Fruit fly (Drosophila melanogaster) whole organism, prepupa: Measurements from ENCODE around the gene CG12236.

Source experiments
- Blimp-1 ChIP-seq: fragments of 200-800 bp; sonication (Bioruptor generic); optimal IDR thresholded peaks from 3 replicates; lab custom pipeline; 2017; ENCODE audit warnings: missing biosample characterization, missing genetic modification characterization, mild to moderate bottlenecking, moderate library complexity, missing genetic modification reagents
- CG10631 ChIP-seq: fragments of 200-800 bp; sonication (Bioruptor generic); optimal IDR thresholded peaks from 2 replicates; lab custom pipeline; 2016; ENCODE audit warnings: missing biosample characterization, missing genetic modification characterization
- CG10669 ChIP-seq: fragments of 200-800 bp; sonication (Bioruptor generic); optimal IDR thresholded peaks from 3 replicates; lab custom pipeline; 2018; ENCODE audit warnings: missing biosample characterization, mild to moderate bottlenecking, missing genetic modification characterization, moderate library complexity
- CG11294 ChIP-seq: fragments of 200-800 bp; sonication (Bioruptor generic); IDR thresholded peaks from 2 replicates; pipeline ENCODE4 v1.3.6; 2022; ENCODE audit warnings: missing biosample characterization, missing genetic modification characterization
- CG11902 ChIP-seq: fragments of 200-800 bp; sonication (Bioruptor generic); optimal IDR thresholded peaks from 3 replicates; lab custom pipeline; 2016; ENCODE audit warnings: missing biosample characterization, missing genetic modification characterization
- CG15336 ChIP-seq: fragments of 200-800 bp; sonication (Bioruptor generic); IDR thresholded peaks from 2 replicates; pipeline ENCODE4 v1.3.6; 2022; ENCODE audit warnings: missing biosample characterization, missing genetic modification characterization
- CG1621 ChIP-seq: fragments of 200-800 bp; sonication (Bioruptor generic); optimal IDR thresholded peaks from 3 replicates; lab custom pipeline; 2018; ENCODE audit warnings: missing biosample characterization, mild to moderate bottlenecking, missing genetic modification characterization
- CG3032 ChIP-seq: fragments of 200-800 bp; optimal IDR thresholded peaks from 2 replicates; lab custom pipeline; 2019; ENCODE audit warnings: missing biosample characterization, mild to moderate bottlenecking, missing genetic modification characterization, moderate library complexity
- CG31627 ChIP-seq: fragments of 200-800 bp; sonication (Bioruptor generic); optimal IDR thresholded peaks from 3 replicates; lab custom pipeline; 2016; ENCODE audit warnings: missing biosample characterization, missing genetic modification characterization
- CG32006 ChIP-seq: fragments of 200-800 bp; sonication (Bioruptor generic); optimal IDR thresholded peaks from 3 replicates; lab custom pipeline; 2017; ENCODE audit warnings: missing biosample characterization, mild to moderate bottlenecking, missing genetic modification characterization
- CG34406 ChIP-seq: fragments of 200-800 bp; sonication (Bioruptor generic); optimal IDR thresholded peaks from 3 replicates; lab custom pipeline; 2016; ENCODE audit warnings: missing biosample characterization, missing genetic modification characterization
- CG3919 ChIP-seq: fragments of 200-800 bp; sonication (Bioruptor generic); optimal IDR thresholded peaks from 3 replicates; lab custom pipeline; 2016; ENCODE audit warnings: missing biosample characterization, missing genetic modification characterization
- CG6163 ChIP-seq: fragments of 200-800 bp; sonication (Bioruptor generic); IDR thresholded peaks from 3 replicates; pipeline ENCODE4 v1.3.6; 2022; ENCODE audit warnings: missing biosample characterization, missing genetic modification characterization
- CG6276 ChIP-seq: fragments of 200-800 bp; sonication (Bioruptor generic); optimal IDR thresholded peaks from 2 replicates; lab custom pipeline; 2017; ENCODE audit warnings: missing biosample characterization, mild to moderate bottlenecking, missing genetic modification characterization
- CG6792 ChIP-seq: fragments of 200-800 bp; sonication (Bioruptor generic); optimal IDR thresholded peaks from 3 replicates; lab custom pipeline; 2016; ENCODE audit warnings: missing biosample characterization, missing genetic modification characterization
- CG6808 ChIP-seq: fragments of 200-800 bp; sonication (Bioruptor generic); optimal IDR thresholded peaks from 3 replicates; lab custom pipeline; 2017; ENCODE audit warnings: missing biosample characterization, missing genetic modification characterization, mild to moderate bottlenecking, moderate library complexity, missing genetic modification reagents
- CG6854 ChIP-seq: fragments of 200-800 bp; sonication (Bioruptor generic); optimal IDR thresholded peaks from 2 replicates; lab custom pipeline; 2017; ENCODE audit warnings: missing biosample characterization, mild to moderate bottlenecking, missing genetic modification characterization
- CG8319 ChIP-seq: fragments of 200-800 bp; sonication (Bioruptor generic); optimal IDR thresholded peaks from 3 replicates; lab custom pipeline; 2016; ENCODE audit warnings: missing biosample characterization, missing genetic modification characterization
- CG9139 ChIP-seq: fragments of 200-800 bp; sonication (Bioruptor generic); optimal IDR thresholded peaks from 3 replicates; lab custom pipeline; 2017; ENCODE audit warnings: missing biosample characterization, mild to moderate bottlenecking, missing genetic modification characterization
- Eip75B ChIP-seq: fragments of 200-800 bp; sonication (Bioruptor generic); optimal IDR thresholded peaks from 3 replicates; lab custom pipeline; 2016; ENCODE audit warnings: missing biosample characterization, missing genetic modification characterization
- Eip78C ChIP-seq: fragments of 200-800 bp; sonication (Bioruptor generic); peaks from one replicate; lab custom pipeline; 2016; ENCODE audit warnings: missing biosample characterization, missing genetic modification characterization
- Eip93F ChIP-seq: fragments of 200-800 bp; sonication (Bioruptor generic); optimal IDR thresholded peaks from 2 replicates; lab custom pipeline; 2016; ENCODE audit warnings: missing biosample characterization, mild to moderate bottlenecking, missing genetic modification characterization
- Ets21C ChIP-seq: fragments of 200-800 bp; sonication (Bioruptor generic); optimal IDR thresholded peaks from 3 replicates; lab custom pipeline; 2016; ENCODE audit warnings: missing biosample characterization, missing genetic modification characterization
- Ets96B ChIP-seq: fragments of 200-800 bp; optimal IDR thresholded peaks from 2 replicates; lab custom pipeline; 2019; ENCODE audit warnings: missing biosample characterization, mild to moderate bottlenecking, missing genetic modification characterization, moderate library complexity
- Gug ChIP-seq: fragments of 200-800 bp; sonication (Bioruptor generic); IDR thresholded peaks from 2 replicates; pipeline ENCODE4 v1.3.6; 2022; ENCODE audit warnings: missing biosample characterization, missing genetic modification characterization
- Hr38 ChIP-seq: sonication (Bioruptor generic); optimal IDR thresholded peaks from 2 replicates; lab custom pipeline; 2016; ENCODE audit warnings: missing biosample characterization, missing genetic modification characterization
- Hr39 ChIP-seq: fragments of 200-800 bp; sonication (Bioruptor generic); optimal IDR thresholded peaks from 2 replicates; lab custom pipeline; 2016; ENCODE audit warnings: missing biosample characterization, missing genetic modification characterization
- Hr4 ChIP-seq: fragments of 200-800 bp; sonication (Bioruptor generic); optimal IDR thresholded peaks from 3 replicates; lab custom pipeline; 2016; ENCODE audit warnings: missing biosample characterization, missing genetic modification characterization
- Lpt ChIP-seq: fragments of 200-800 bp; sonication (Bioruptor generic); optimal IDR thresholded peaks from 3 replicates; lab custom pipeline; 2016; ENCODE audit warnings: missing biosample characterization, missing genetic modification characterization
- Met ChIP-seq: fragments of 200-800 bp; sonication (Bioruptor generic); optimal IDR thresholded peaks from 3 replicates; lab custom pipeline; 2016; ENCODE audit warnings: missing biosample characterization, missing genetic modification characterization
- OdsH ChIP-seq: fragments of 200-800 bp; sonication (Bioruptor generic); optimal IDR thresholded peaks from 3 replicates; lab custom pipeline; 2016; ENCODE audit warnings: missing biosample characterization, missing genetic modification characterization
- Smox ChIP-seq: fragments of 200-800 bp; sonication (Bioruptor generic); optimal IDR thresholded peaks from 3 replicates; lab custom pipeline; 2016; ENCODE audit warnings: missing biosample characterization, missing genetic modification characterization
- Sox102F ChIP-seq: fragments of 200-800 bp; sonication (Bioruptor generic); optimal IDR thresholded peaks from 2 replicates; lab custom pipeline; 2016; ENCODE audit warnings: missing biosample characterization, mild to moderate bottlenecking, missing genetic modification characterization
- Sox14 ChIP-seq: fragments of 200-800 bp; sonication (Bioruptor generic); optimal IDR thresholded peaks from 3 replicates; lab custom pipeline; 2016; ENCODE audit warnings: missing biosample characterization, missing genetic modification characterization
- achi ChIP-seq: fragments of 200-800 bp; sonication (Bioruptor generic); optimal IDR thresholded peaks from 3 replicates; lab custom pipeline; 2016; ENCODE audit warnings: missing biosample characterization, missing genetic modification characterization
- cyc ChIP-seq: fragments of 200-800 bp; sonication (Bioruptor generic); optimal IDR thresholded peaks from 3 replicates; lab custom pipeline; 2016; ENCODE audit warnings: missing biosample characterization, missing genetic modification characterization
- dsx ChIP-seq: fragments of 200-800 bp; optimal IDR thresholded peaks from 3 replicates; lab custom pipeline; 2019; ENCODE audit warnings: missing biosample characterization, mild to moderate bottlenecking, missing genetic modification characterization, moderate library complexity; ENCODE audit not compliant: poor library complexity, severe bottlenecking
- esn ChIP-seq: fragments of 200-800 bp; sonication (Bioruptor generic); optimal IDR thresholded peaks from 2 replicates; lab custom pipeline; 2016; ENCODE audit warnings: missing biosample characterization, mild to moderate bottlenecking, missing genetic modification characterization, moderate library complexity
- fd59A ChIP-seq: fragments of 200-800 bp; sonication (Bioruptor generic); optimal IDR thresholded peaks from 2 replicates; lab custom pipeline; 2017; ENCODE audit warnings: missing biosample characterization, mild to moderate bottlenecking, missing genetic modification characterization, missing genetic modification reagents
- fd85E ChIP-seq: fragments of 200-800 bp; sonication (Bioruptor generic); optimal IDR thresholded peaks from 3 replicates; lab custom pipeline; 2016; ENCODE audit warnings: missing biosample characterization, missing genetic modification characterization
- fkh ChIP-seq: fragments of 200-800 bp; sonication (Bioruptor generic); optimal IDR thresholded peaks from 3 replicates; lab custom pipeline; 2017; ENCODE audit warnings: missing biosample characterization, mild to moderate bottlenecking, missing genetic modification characterization, moderate library complexity
- net ChIP-seq: fragments of 200-800 bp; sonication (Bioruptor generic); optimal IDR thresholded peaks from 3 replicates; lab custom pipeline; 2016; ENCODE audit warnings: missing biosample characterization, missing genetic modification characterization
- pdm3 ChIP-seq: fragments of 200-800 bp; sonication (Bioruptor generic); optimal IDR thresholded peaks from 3 replicates; lab custom pipeline; 2016; ENCODE audit warnings: missing biosample characterization, missing genetic modification characterization
- salr ChIP-seq, 2 experiments: fragments of 200-800 bp; sonication (Bioruptor generic); optimal IDR thresholded peaks; 3 replicates each; lab custom pipeline; 2016 to 2018; ENCODE audit warnings: missing biosample characterization in 2 of 2, missing genetic modification characterization in 2 of 2, mild to moderate bottlenecking in 1 of 2
- svp ChIP-seq: fragments of 200-800 bp; sonication (Bioruptor generic); peaks from one replicate; lab custom pipeline; 2016; ENCODE audit warnings: missing biosample characterization, missing genetic modification characterization

CG12236 gene

dm6 chrX:5932345-5932995 is 24.5 kb downstream of the CG12236 start (continued):
- TF ChIP-seq CG9139 (GFP tag; lab: Kevin White, UChicago) (peak; percentile 22), dsx (GFP tag; lab: Kevin White, UChicago) (peak; percentile 79), CG8319 (GFP tag; lab: Kevin White, UChicago) (peak; percentile 48), Eip93F (GFP tag; lab: Kevin White, UChicago) (no peak), CG15336 (GFP tag; lab: Robert Waterston, UW) (peak; percentile 90), CG6854 (GFP tag; lab: Kevin White, UChicago) (no peak), fd85E (GFP tag; lab: Kevin White, UChicago) (peak; percentile 16), Sox102F (peak; percentile 60), Blimp-1 (GFP tag; lab: Kevin White, UChicago) (no peak), CG6163 (GFP tag; lab: Robert Waterston, UW) (peak; percentile 90), CG3919 (GFP tag; lab: Kevin White, UChicago) (peak; percentile 88), CG10669 (peak; percentile 75), pdm3 (peak; percentile 87), CG31627 (peak; percentile 69), CG3032 (tag; lab: Kevin White, UChicago) (peak; percentile 75), Eip78C (GFP tag; lab: Kevin White, UChicago) (peak; percentile 96)

- TF ChIP-seq CG11294 (no peak), CG6808 (GFP tag; lab: Kevin White, UChicago) (peak; percentile 89), OdsH (GFP tag; lab: Kevin White, UChicago) (peak; percentile 46), Ets21C (GFP tag; lab: Kevin White, UChicago) (no peak), esn (GFP tag; lab: Kevin White, UChicago) (no peak), CG15336 (GFP tag; lab: Robert Waterston, UW) (peak; percentile 67), Eip93F (GFP tag; lab: Kevin White, UChicago) (no peak), CG11902 (GFP tag; lab: Kevin White, UChicago) (no peak), Smox (no peak), CG34406 (peak; percentile 53), CG6854 (GFP tag; lab: Kevin White, UChicago) (peak; percentile 70), CG32006 (peak; percentile 84), Sox102F (no peak), achi (GFP tag; lab: Kevin White, UChicago) (peak; percentile 55), CG8319 (GFP tag; lab: Kevin White, UChicago) (no peak), Ets96B (tag; lab: Kevin White, UChicago) (peak; percentile 82), Eip75B (GFP tag; lab: Kevin White, UChicago) (peak; percentile 41), CG6276 (GFP tag; lab: Kevin White, UChicago) (peak; percentile 90), CG31627 (no peak), CG6792 (GFP tag; lab: Kevin White, UChicago) (peak; percentile 42), dsx (GFP tag; lab: Kevin White, UChicago) (peak; percentile 75), pdm3 (peak; percentile 61), CG6163 (GFP tag; lab: Robert Waterston, UW) (peak; percentile 85), net (GFP tag; lab: Kevin White, UChicago) (peak; percentile 72), Lpt (GFP tag; lab: Kevin White, UChicago) (peak; percentile 91), cyc (GFP tag; lab: Kevin White, UChicago) (no peak), Hr39 (GFP tag; lab: Kevin White, UChicago) (no peak), CG10631 (GFP tag; lab: Kevin White, UChicago) (peak; percentile 33), CG3919 (GFP tag; lab: Kevin White, UChicago) (peak; percentile 42), Gug (peak; percentile 55), fkh (GFP tag; lab: Kevin White, UChicago) (no peak), Sox14 (GFP tag; lab: Kevin White, UChicago) (peak; percentile 35), Met (peak; percentile 28), Hr4 (GFP tag; lab: Kevin White, UChicago) (peak; percentile 23), CG10669 (peak; percentile 77), fd85E (GFP tag; lab: Kevin White, UChicago) (no peak), salr (GFP tag; optimal IDR thresholded peaks at IDR 0.05; lab: Kevin White, UChicago) (peak; percentile 73 to 74), fd59A (GFP tag; lab: Kevin White, UChicago) (peak; percentile 65), CG1621 (tag; lab: Kevin White, UChicago) (peak; percentile 78), Hr38 (GFP tag; lab: Kevin White, UChicago) (no peak), Eip78C (GFP tag; lab: Kevin White, UChicago) (peak; percentile 60), svp (GFP tag; lab: Kevin White, UChicago) (no peak)
These were observed 27.3 kb downstream of the CG12236 start for dm6 chrX:5935072-5935738.
